Worm (Caenorhabditis elegans) whole organism, young adult: ENCODE results near the gene igdb-3.

Source experiments
- B0336.3 ChIP-seq: fragments of 200-800 bp; sonication (Bioruptor generic); IDR thresholded peaks from 2 replicates; pipeline ENCODE4 v1.3.6; 2022; ENCODE audit warnings: missing genetic modification characterization, missing compliant biosample characterization
- C17E4.6 ChIP-seq: fragments of 200-800 bp; sonication (Bioruptor generic); IDR thresholded peaks from 2 replicates; pipeline ENCODE4 v1.3.6; 2022; ENCODE audit warnings: missing genetic modification reagents, missing genetic modification characterization, missing compliant biosample characterization
- F10E7.11 ChIP-seq: sonication (generic microtip); optimal IDR thresholded peaks from 2 replicates; lab custom pipeline; 2017; ENCODE audit warnings: mild to moderate bottlenecking, missing genetic modification characterization, moderate library complexity, missing compliant biosample characterization
- F39B2.1 ChIP-seq: fragments of 200-800 bp; sonication (Bioruptor generic); IDR thresholded peaks from 2 replicates; pipeline ENCODE4 v1.3.6; 2022; ENCODE audit warnings: missing genetic modification reagents, missing genetic modification characterization, missing compliant biosample characterization
- F49E8.2 ChIP-seq: sonication (generic microtip); optimal IDR thresholded peaks from 3 replicates; lab custom pipeline; 2017; ENCODE audit warnings: missing genetic modification characterization, mild to moderate bottlenecking, missing compliant biosample characterization, antibody characterized with exemption, moderate library complexity; ENCODE audit not compliant: insufficient read depth
- F57C9.4 ChIP-seq: sonication (generic microtip); optimal IDR thresholded peaks from 2 replicates; lab custom pipeline; 2017; ENCODE audit warnings: mild to moderate bottlenecking, missing genetic modification characterization, missing compliant biosample characterization
- T26A5.8 ChIP-seq: sonication (generic microtip); optimal IDR thresholded peaks from 2 replicates; lab custom pipeline; 2016; ENCODE audit warnings: missing genetic modification characterization, missing compliant biosample characterization
- Y53G8AR.9 ChIP-seq: fragments of 200-800 bp; sonication (Bioruptor generic); conservative IDR thresholded peaks from 2 replicates; pipeline ENCODE4 v1.3.6; 2022; ENCODE audit warnings: missing genetic modification reagents, missing genetic modification characterization, missing compliant biosample characterization
- aptf-2 ChIP-seq: fragments of 200-800 bp; sonication (Bioruptor generic); conservative IDR thresholded peaks from 2 replicates; pipeline ENCODE4 v1.3.6; 2022; ENCODE audit warnings: missing genetic modification reagents, missing genetic modification characterization, missing compliant biosample characterization
- aptf-3 ChIP-seq: fragments of 200-800 bp; sonication (Bioruptor generic); IDR thresholded peaks from 2 replicates; pipeline ENCODE4 v1.3.6; 2022; ENCODE audit warnings: missing genetic modification characterization, missing compliant biosample characterization
- atf-7 ChIP-seq: sonication (generic microtip); optimal IDR thresholded peaks from 2 replicates; lab custom pipeline; 2017; ENCODE audit warnings: mild to moderate bottlenecking, missing genetic modification characterization, missing compliant biosample characterization
- athp-1 ChIP-seq: sonication (generic microtip); optimal IDR thresholded peaks from 2 replicates; lab custom pipeline; 2017; ENCODE audit warnings: mild to moderate bottlenecking, missing genetic modification characterization, missing compliant biosample characterization
- attf-3 ChIP-seq: fragments of 200-800 bp; sonication (Bioruptor generic); conservative IDR thresholded peaks from 2 replicates; pipeline ENCODE4 v1.3.6; 2022; ENCODE audit warnings: missing genetic modification reagents, missing genetic modification characterization, missing compliant biosample characterization
- attf-6 ChIP-seq: fragments of 200-800 bp; sonication (Bioruptor generic); IDR thresholded peaks from 2 replicates; pipeline ENCODE4 v1.3.6; 2022; ENCODE audit warnings: missing genetic modification reagents, missing genetic modification characterization, missing compliant biosample characterization
- cebp-1 ChIP-seq, 2 experiments: fragments of 200-800 bp in 1 of 2; sonication (Bioruptor generic) in 1 of 2; sonication (generic microtip) in 1 of 2; IDR thresholded peaks in 1 of 2; optimal IDR thresholded peaks in 1 of 2; 2 replicates each; pipeline versions ENCODE4 v1.3.6 to Lab custom; 2017 to 2022; ENCODE audit warnings: missing compliant biosample characterization in 2 of 2, missing genetic modification characterization in 2 of 2, mild to moderate bottlenecking in 1 of 2, missing genetic modification reagents in 1 of 2, moderate library complexity in 1 of 2
- cebp-2 ChIP-seq: fragments of 200-800 bp; sonication (Bioruptor generic); IDR thresholded peaks from 2 replicates; pipeline ENCODE4 v1.3.6; 2022; ENCODE audit warnings: missing genetic modification characterization, missing compliant biosample characterization
- ceh-40 ChIP-seq: fragments of 200-800 bp; sonication (Bioruptor generic); IDR thresholded peaks from 2 replicates; pipeline ENCODE4 v1.3.6; 2022; ENCODE audit warnings: missing genetic modification characterization, missing compliant biosample characterization
- ceh-58 ChIP-seq: fragments of 200-800 bp; sonication (Bioruptor generic); IDR thresholded peaks from 2 replicates; pipeline ENCODE4 v1.3.6; 2022; ENCODE audit warnings: missing genetic modification characterization, missing compliant biosample characterization
- dpff-1 ChIP-seq: sonication (generic microtip); optimal IDR thresholded peaks from 2 replicates; lab custom pipeline; 2017; ENCODE audit warnings: mild to moderate bottlenecking, missing genetic modification characterization, missing compliant biosample characterization
- dpl-1 ChIP-seq: fragments of 150-350 bp; optimal IDR thresholded peaks from 2 replicates; lab custom pipeline; 2014; ENCODE audit warnings: missing biosample characterization, missing genetic modification reagents, missing genetic modification characterization
- efl-1 ChIP-seq: fragments of 150-350 bp; optimal IDR thresholded peaks from 2 replicates; lab custom pipeline; 2014; ENCODE audit warnings: missing biosample characterization, missing genetic modification reagents, missing genetic modification characterization
- egl-44 ChIP-seq: fragments of 200-800 bp; sonication (Bioruptor generic); IDR thresholded peaks from 2 replicates; pipeline ENCODE4 v1.3.6; 2022; ENCODE audit warnings: missing genetic modification reagents, missing genetic modification characterization, missing compliant biosample characterization
- egrh-3 ChIP-seq: fragments of 200-800 bp; sonication (Bioruptor generic); IDR thresholded peaks from 2 replicates; pipeline ENCODE4 v1.3.6; 2022; ENCODE audit warnings: missing genetic modification reagents, missing genetic modification characterization, missing compliant biosample characterization
- ets-4 ChIP-seq: fragments of 200-800 bp; sonication (Bioruptor generic); optimal IDR thresholded peaks from 2 replicates; lab custom pipeline; 2018; ENCODE audit warnings: mild to moderate bottlenecking, missing genetic modification characterization, missing compliant biosample characterization
- fkh-3 ChIP-seq: sonication (generic microtip); optimal IDR thresholded peaks from 2 replicates; lab custom pipeline; 2016; ENCODE audit warnings: mild to moderate bottlenecking, missing genetic modification characterization, missing compliant biosample characterization
- hlh-26 ChIP-seq: fragments of 200-800 bp; sonication (Bioruptor generic); conservative IDR thresholded peaks from 2 replicates; pipeline ENCODE4 v1.3.6; 2022; ENCODE audit warnings: missing genetic modification reagents, missing genetic modification characterization, missing compliant biosample characterization
- lag-1 ChIP-seq: fragments of 200-800 bp; sonication (Bioruptor generic); IDR thresholded peaks from 2 replicates; pipeline ENCODE4 v1.3.6; 2022; ENCODE audit warnings: missing genetic modification reagents, missing genetic modification characterization, missing compliant biosample characterization
- lin-35 ChIP-seq, 3 experiments: fragments of 150-350 bp in 2 of 3; sonication (generic microtip) in 1 of 3; optimal IDR thresholded peaks; 2 replicates each; lab custom pipeline; 2014 to 2018; ENCODE audit warnings: missing biosample characterization in 3 of 3, missing genetic modification characterization in 3 of 3, missing genetic modification reagents in 3 of 3
- lin-54 ChIP-seq: fragments of 200-800 bp; sonication (Bioruptor generic); optimal IDR thresholded peaks from 2 replicates; lab custom pipeline; 2018; ENCODE audit warnings: mild to moderate bottlenecking, missing genetic modification characterization, missing compliant biosample characterization
- lsl-1 ChIP-seq: fragments of 200-800 bp; sonication (Bioruptor generic); optimal IDR thresholded peaks from 2 replicates; lab custom pipeline; 2018; ENCODE audit warnings: mild to moderate bottlenecking, missing genetic modification characterization, moderate library complexity, missing compliant biosample characterization
- mcd-1 ChIP-seq: fragments of 200-800 bp; sonication (Bioruptor generic); IDR thresholded peaks from 2 replicates; pipeline ENCODE4 v1.3.6; 2022; ENCODE audit warnings: missing genetic modification reagents, missing genetic modification characterization, missing compliant biosample characterization
- mel-28 ChIP-seq: sonication (generic microtip); optimal IDR thresholded peaks from 2 replicates; lab custom pipeline; 2016; ENCODE audit warnings: borderline replicate concordance, mild to moderate bottlenecking, missing genetic modification characterization, missing compliant biosample characterization
- mes-4 ChIP-seq: sonication (generic microtip); optimal IDR thresholded peaks from 2 replicates; lab custom pipeline; 2016; ENCODE audit warnings: missing genotype, missing genetic modification characterization, missing compliant biosample characterization
- mxl-1 ChIP-seq: sonication (generic microtip); optimal IDR thresholded peaks from 2 replicates; lab custom pipeline; 2016; ENCODE audit warnings: missing genetic modification characterization, missing compliant biosample characterization
- nhr-120 ChIP-seq: fragments of 200-800 bp; sonication (Bioruptor generic); IDR thresholded peaks from 2 replicates; pipeline ENCODE4 v1.3.6; 2022; ENCODE audit warnings: missing genetic modification characterization, missing compliant biosample characterization
- sea-2 ChIP-seq: fragments of 200-800 bp; sonication (Bioruptor generic); IDR thresholded peaks from 2 replicates; pipeline ENCODE4 v1.3.6; 2022; ENCODE audit warnings: missing genetic modification characterization, missing compliant biosample characterization
- snpc-1.3 ChIP-seq: sonication (generic microtip); optimal IDR thresholded peaks from 2 replicates; lab custom pipeline; 2017; ENCODE audit warnings: missing genetic modification characterization, mild to moderate bottlenecking, missing compliant biosample characterization, antibody characterized with exemption, moderate library complexity, missing genotype, missing genetic modification reagents; ENCODE audit not compliant: insufficient read depth
- tbp1 ChIP-seq: fragments of 200-800 bp; sonication (Bioruptor generic); optimal IDR thresholded peaks from 2 replicates; lab custom pipeline; 2018; ENCODE audit warnings: mild to moderate bottlenecking, missing genetic modification characterization, missing compliant biosample characterization
- tlf-1 ChIP-seq: fragments of 200-800 bp; sonication (Bioruptor generic); optimal IDR thresholded peaks from 2 replicates; lab custom pipeline; 2018; ENCODE audit warnings: mild to moderate bottlenecking, missing genetic modification characterization, missing compliant biosample characterization
- unc-130 ChIP-seq: sonication (generic microtip); optimal IDR thresholded peaks from 2 replicates; lab custom pipeline; 2016; ENCODE audit warnings: missing genetic modification reagents, missing genetic modification characterization, missing compliant biosample characterization
- zfh-2 ChIP-seq: fragments of 200-800 bp; sonication (Bioruptor generic); conservative IDR thresholded peaks from 2 replicates; pipeline ENCODE4 v1.3.6; 2022; ENCODE audit warnings: missing genetic modification reagents, missing genetic modification characterization, missing compliant biosample characterization
- ztf-26 ChIP-seq: sonication (generic microtip); optimal IDR thresholded peaks from 2 replicates; lab custom pipeline; 2017; ENCODE audit warnings: missing genetic modification characterization, missing compliant biosample characterization
- ztf-28 ChIP-seq: fragments of 200-800 bp; sonication (Bioruptor generic); IDR thresholded peaks from 2 replicates; pipeline ENCODE4 v1.3.6; 2022; ENCODE audit warnings: missing genetic modification reagents, missing genetic modification characterization, missing compliant biosample characterization
- ztf-6 ChIP-seq: fragments of 200-800 bp; sonication (Bioruptor generic); IDR thresholded peaks from 2 replicates; pipeline ENCODE4 v1.3.6; 2022; ENCODE audit warnings: missing genetic modification reagents, missing genetic modification characterization, missing compliant biosample characterization

igdb-3 gene

ce11 chrX:6413583-6413982 is 28.3 kb downstream of the igdb-3 start:
- TF ChIP-seq dpff-1 (tag; lab: Kevin White, UChicago) (no peak), attf-6 (no peak), attf-3 (GFP tag; lab: Robert Waterston, UW) (no peak), atf-7 (no peak), C17E4.6 (GFP tag; lab: Robert Waterston, UW) (no peak), ztf-26 (tag; lab: Kevin White, UChicago) (no peak), egl-44 (GFP tag; lab: Robert Waterston, UW) (no peak), ztf-28 (GFP tag; lab: Robert Waterston, UW) (no peak), zfh-2 (GFP tag; lab: Robert Waterston, UW) (no peak), T26A5.8 (no peak), aptf-2 (GFP tag; lab: Robert Waterston, UW) (no peak), cebp-1 (GFP tag; IDR thresholded peaks at IDR 0.05; lab: Robert Waterston, UW) (no peak), cebp-1 (tag; optimal IDR thresholded peaks at IDR 0.05; lab: Kevin White, UChicago) (no peak)
- TF ChIP-seq, all 124 proteins: peak for 0

ce11 chrX:6416357-6417087 is 31.2 kb downstream of the igdb-3 start, which contains the start of gene T22E5.6:
TSS of gene T22E5.6 (minus strand) at chrX:6416407.
- TF ChIP-seq B0336.3 (no peak), egrh-3 (GFP tag; lab: Robert Waterston, UW) (no peak), mes-4 (tag; lab: Kevin White, UChicago) (no peak), F57C9.4 (tag; lab: Kevin White, UChicago) (no peak), tbp1 (GFP tag; lab: Kevin White, UChicago) (no peak), aptf-3 (GFP tag; lab: Robert Waterston, UW) (no peak), ceh-58 (GFP tag; lab: Robert Waterston, UW) (no peak), sea-2 (GFP tag; lab: Robert Waterston, UW) (no peak), fkh-3 (tag; lab: Kevin White, UChicago) (no peak), Y53G8AR.9 (GFP tag; lab: Robert Waterston, UW) (no peak), hlh-26 (no peak)
- TF ChIP-seq, all 124 proteins: peak for 0

- TF ChIP-seq F49E8.2 (tag; lab: Kevin White, UChicago) (no peak), cebp-2 (GFP tag; lab: Robert Waterston, UW) (no peak), ztf-6 (no peak), mel-28 (tag; lab: Kevin White, UChicago) (no peak), unc-130 (GFP tag; lab: Kevin White, UChicago) (no peak), dpl-1 (GFP tag; lab: Kevin White, UChicago) (no peak), lag-1 (GFP tag; lab: Robert Waterston, UW) (no peak), lin-35 (GFP tag; optimal IDR thresholded peaks at IDR 0.05; lab: Kevin White, UChicago) (no peak)
These were observed 33.8 kb downstream of the igdb-3 start for ce11 chrX:6419113-6419512.

ce11 chrX:6420681-6421080 is 35.4 kb downstream of the igdb-3 start, which contains the start of gene K10C2.12:
TSS of gene K10C2.12 (minus strand) at chrX:6420781.
- TF ChIP-seq lin-54 (no peak), mcd-1 (GFP tag; lab: Robert Waterston, UW) (no peak), athp-1 (tag; lab: Kevin White, UChicago) (no peak), ets-4 (GFP tag; lab: Kevin White, UChicago) (no peak), tlf-1 (no peak), F10E7.11 (no peak), efl-1 (GFP tag; lab: Kevin White, UChicago) (no peak), ceh-40 (GFP tag; lab: Robert Waterston, UW) (no peak), snpc-1.3 (tag; lab: Kevin White, UChicago) (no peak), lsl-1 (GFP tag; lab: Kevin White, UChicago) (no peak), nhr-120 (GFP tag; lab: Robert Waterston, UW) (no peak), mes-4 (tag; lab: Kevin White, UChicago) (no peak), mxl-1 (tag; lab: Kevin White, UChicago) (no peak), F39B2.1 (GFP tag; lab: Robert Waterston, UW) (no peak), lin-35 (GFP tag; optimal IDR thresholded peaks at IDR 0.05; lab: Kevin White, UChicago) (no peak)
